Worm (Caenorhabditis elegans): ENCODE results near the gene dmsr-6.

dmsr-6 gene

DNA sequence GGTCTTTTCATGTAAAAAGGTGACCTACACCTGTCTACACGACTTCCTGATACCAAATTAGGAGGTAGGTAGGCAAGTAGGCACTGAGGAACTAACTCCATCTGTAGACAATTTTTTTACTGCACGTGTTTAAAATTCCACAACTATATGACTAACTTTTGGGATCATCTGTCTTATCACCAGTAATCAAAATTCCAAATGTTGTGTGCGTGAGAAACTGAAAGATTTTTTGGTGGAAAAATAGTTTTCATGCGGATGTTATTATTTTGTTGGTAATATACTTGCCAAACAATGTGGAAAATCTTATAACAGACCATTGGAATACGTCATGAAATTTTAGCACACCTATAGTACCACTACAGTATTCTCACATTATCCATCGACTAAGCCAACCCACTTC, 55.8 kb downstream of the dmsr-6 start, which contains the start of gene K10H10.13:
TSS of gene K10H10.13 (minus strand) at position 101 of the 400 bp plus-strand sequence.
- TF ChIP-seq T22C8.4 (GFP tag; IDR thresholded peaks at IDR 0.05) (no peak), ztf-29 (GFP tag; IDR thresholded peaks at IDR 0.05) (no peak), ref-1 (GFP tag; conservative IDR thresholded peaks at IDR 0.05) (no peak), flt-1 (GFP tag; IDR thresholded peaks at IDR 0.05) (no peak), klf-2 (GFP tag; conservative IDR thresholded peaks at IDR 0.05) (no peak), med-1 (GFP tag; optimal IDR thresholded peaks at IDR 0.05; ENCODE audit: insufficient read depth) (no peak), ztf-23 (GFP tag; IDR thresholded peaks at IDR 0.05) (no peak), tab-1 (GFP tag; IDR thresholded peaks at IDR 0.05) (no peak), cog-1 (tag; optimal IDR thresholded peaks at IDR 0.05) (no peak)
